Worm (Caenorhabditis elegans): ENCODE results near the gene iars-1.

ce11 chrIV:10419896-10420295 lies 51.5 kb downstream of the iars-1 start:
- TF ChIP-seq ama-1 (optimal IDR thresholded peaks at IDR 0.05): no peak
- no peak for TF ChIP-seq flt-1 (GFP tag; IDR thresholded peaks at IDR 0.05)
- TF ChIP-seq hmg-4 (GFP tag; optimal IDR thresholded peaks at IDR 0.05): no peak
- TF ChIP-seq aly-1 (tag; optimal IDR thresholded peaks at IDR 0.05): no peak
- no peak for TF ChIP-seq hnd-1 (tag; optimal IDR thresholded peaks at IDR 0.05)
- TF ChIP-seq tbx-37 (GFP tag; conservative IDR thresholded peaks at IDR 0.05): no peak
- TF ChIP-seq ets-7 (tag; optimal IDR thresholded peaks at IDR 0.05): no peak
- no peak for TF ChIP-seq B0310.2 (tag; optimal IDR thresholded peaks at IDR 0.05)
- no peak for TF ChIP-seq ceh-13 (GFP tag; optimal IDR thresholded peaks at IDR 0.05)
- no peak for TF ChIP-seq tbx-11 (GFP tag; IDR thresholded peaks at IDR 0.05)
- TF ChIP-seq ceh-36 (tag; optimal IDR thresholded peaks at IDR 0.05): no peak
